Worm (Caenorhabditis elegans) whole organism, midembryonic: ENCODE data around the gene T19D7.5.

ENCODE experiments used
- T22C8.4 ChIP-seq: fragments of 200-800 bp; sonication (Bioruptor generic); IDR thresholded peaks from 2 replicates; pipeline ENCODE4 v1.3.6; 2022; ENCODE audit warnings: missing genetic modification characterization, missing compliant biosample characterization
- cog-1 ChIP-seq: sonication (generic microtip); optimal IDR thresholded peaks from 2 replicates; lab custom pipeline; 2016; ENCODE audit warnings: missing genetic modification characterization, missing compliant biosample characterization
- flt-1 ChIP-seq: fragments of 200-800 bp; sonication (Bioruptor generic); IDR thresholded peaks from 2 replicates; pipeline ENCODE4 v1.3.6; 2022; ENCODE audit warnings: missing genetic modification characterization, missing compliant biosample characterization
- klf-2 ChIP-seq: fragments of 200-800 bp; sonication (Bioruptor generic); conservative IDR thresholded peaks from 2 replicates; pipeline ENCODE4 v1.3.6; 2022; ENCODE audit warnings: missing genetic modification reagents, missing genetic modification characterization, missing compliant biosample characterization
- med-1 ChIP-seq: sonication (generic microtip); optimal IDR thresholded peaks from 2 replicates; lab custom pipeline; 2017; ENCODE audit warnings: missing genetic modification characterization, mild to moderate bottlenecking, missing compliant biosample characterization, antibody characterized with exemption, missing genetic modification reagents; ENCODE audit not compliant: insufficient read depth
- tab-1 ChIP-seq: fragments of 200-800 bp; sonication (Bioruptor generic); IDR thresholded peaks from 2 replicates; pipeline ENCODE4 v1.3.6; 2022; ENCODE audit warnings: missing genetic modification characterization, missing compliant biosample characterization
- ztf-23 ChIP-seq: fragments of 200-800 bp; sonication (Bioruptor generic); IDR thresholded peaks from 2 replicates; pipeline ENCODE4 v1.3.6; 2022; ENCODE audit warnings: missing genetic modification reagents, missing genetic modification characterization, missing compliant biosample characterization
- ztf-29 ChIP-seq: fragments of 200-800 bp; sonication (Bioruptor generic); IDR thresholded peaks from 2 replicates; pipeline ENCODE4 v1.3.6; 2022; ENCODE audit warnings: missing genetic modification reagents, missing genetic modification characterization, missing compliant biosample characterization

DNA sequence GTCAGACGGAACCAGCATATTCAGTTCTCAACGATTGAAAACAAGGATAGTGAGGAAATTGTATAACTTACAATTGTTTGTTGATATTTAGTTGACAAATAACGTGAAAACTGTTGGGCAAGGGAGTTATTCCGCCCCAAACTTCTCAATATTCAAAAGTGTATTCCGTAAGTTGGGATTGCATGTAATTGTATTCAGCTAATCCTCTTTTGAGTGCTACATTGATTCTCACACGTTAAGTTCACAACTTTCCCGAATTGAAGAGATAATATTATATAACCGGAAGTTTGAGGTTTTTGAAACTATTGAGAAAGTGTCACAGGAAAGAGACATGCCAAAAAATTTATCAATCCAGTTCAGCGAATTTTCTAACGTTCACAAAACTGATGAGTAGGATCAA, 11.2 kb downstream of the T19D7.5 start, which contains the start of gene ifc-2:
- no peak for TF ChIP-seq tab-1
- TF ChIP-seq klf-2 (GFP tag; lab: Robert Waterston, UW), result no peak
- no peak for TF ChIP-seq flt-1 (GFP tag; lab: Robert Waterston, UW)
- TF ChIP-seq T22C8.4 (GFP tag; lab: Robert Waterston, UW), result no peak
- no peak for TF ChIP-seq cog-1 (tag; lab: Kevin White, UChicago)
- TF ChIP-seq med-1 (GFP tag; lab: Kevin White, UChicago), result no peak
- TF ChIP-seq ztf-29 (GFP tag; lab: Robert Waterston, UW), result no peak
- no peak for TF ChIP-seq ztf-23 (GFP tag; lab: Robert Waterston, UW)
